Worm (Caenorhabditis elegans) whole organism, L2 larva: ENCODE data around the gene Y67A10A.3.

Experiments used
- C34F6.9 ChIP-seq: fragments of 150-350 bp; optimal IDR thresholded peaks from 2 replicates; lab custom pipeline; 2014; ENCODE audit warnings: missing biosample characterization, missing genetic modification characterization
- R02D3.7 ChIP-seq: fragments of 150-350 bp; optimal IDR thresholded peaks from 2 replicates; lab custom pipeline; 2014; ENCODE audit warnings: missing biosample characterization, missing genetic modification characterization
- ZK546.5 ChIP-seq: sonication (generic microtip); optimal IDR thresholded peaks from 2 replicates; lab custom pipeline; 2017; ENCODE audit warnings: missing biosample characterization, missing genetic modification characterization
- aly-2 ChIP-seq: fragments of 150-350 bp; optimal IDR thresholded peaks from 2 replicates; lab custom pipeline; 2014; ENCODE audit warnings: missing biosample characterization, missing genetic modification characterization
- ama-1 ChIP-seq: fragments of 150-350 bp; optimal IDR thresholded peaks from 2 replicates; lab custom pipeline; 2018; ENCODE audit warnings: inconsistent platforms
- ceh-16 ChIP-seq: fragments of 150-350 bp; optimal IDR thresholded peaks from 2 replicates; lab custom pipeline; 2014; ENCODE audit warnings: missing biosample characterization, missing genetic modification characterization
- ceh-82 ChIP-seq: fragments of 150-350 bp; optimal IDR thresholded peaks from 2 replicates; lab custom pipeline; 2014; ENCODE audit warnings: missing biosample characterization, missing genetic modification characterization
- egl-27 ChIP-seq: sonication (generic microtip); optimal IDR thresholded peaks from 3 replicates; lab custom pipeline; 2017; ENCODE audit warnings: missing biosample characterization, missing genetic modification reagents, missing genetic modification characterization
- elt-1 ChIP-seq: fragments of 150-350 bp; optimal IDR thresholded peaks from 2 replicates; lab custom pipeline; 2014; ENCODE audit warnings: missing biosample characterization, missing genetic modification characterization
- elt-3 ChIP-seq: sonication (generic microtip); optimal IDR thresholded peaks from 2 replicates; lab custom pipeline; 2017; ENCODE audit warnings: missing biosample characterization, missing genetic modification characterization
- gmeb-1 ChIP-seq: fragments of 150-350 bp; optimal IDR thresholded peaks from 2 replicates; lab custom pipeline; 2014; ENCODE audit warnings: missing biosample characterization, missing genetic modification characterization
- lin-13 ChIP-seq: fragments of 150-350 bp; optimal IDR thresholded peaks from 2 replicates; lab custom pipeline; 2014; ENCODE audit warnings: missing biosample characterization, missing genetic modification reagents, missing genetic modification characterization
- mdl-1 ChIP-seq, 2 experiments: fragments of 150-350 bp in 1 of 2; sonication (generic microtip) in 1 of 2; optimal IDR thresholded peaks; 2 replicates each; lab custom pipeline; 2017; ENCODE audit warnings: missing biosample characterization in 2 of 2, missing genetic modification characterization in 2 of 2
- nhr-12 ChIP-seq: fragments of 150-350 bp; optimal IDR thresholded peaks from 2 replicates; lab custom pipeline; 2014; ENCODE audit warnings: missing biosample characterization, missing genetic modification characterization
- nhr-21 ChIP-seq: fragments of 150-350 bp; optimal IDR thresholded peaks from 2 replicates; lab custom pipeline; 2014; ENCODE audit warnings: missing biosample characterization, missing genetic modification characterization
- nhr-23 ChIP-seq: fragments of 150-350 bp; optimal IDR thresholded peaks from 2 replicates; lab custom pipeline; 2014; ENCODE audit warnings: missing biosample characterization, missing genetic modification reagents, missing genetic modification characterization
- nhr-6 ChIP-seq: fragments of 150-350 bp; optimal IDR thresholded peaks from 2 replicates; lab custom pipeline; 2014; ENCODE audit warnings: missing biosample characterization, missing genetic modification characterization
- nhr-77 ChIP-seq: fragments of 150-350 bp; optimal IDR thresholded peaks from 2 replicates; lab custom pipeline; 2014; ENCODE audit warnings: missing biosample characterization, missing genetic modification characterization
- skn-1 ChIP-seq: sonication (generic microtip); optimal IDR thresholded peaks from 2 replicates; lab custom pipeline; 2017; ENCODE audit warnings: missing biosample characterization, missing genetic modification characterization
- sma-3 ChIP-seq: sonication (generic microtip); optimal IDR thresholded peaks from 2 replicates; lab custom pipeline; 2016; ENCODE audit warnings: missing genetic modification reagents, missing genetic modification characterization, missing compliant biosample characterization
- snpc-4 ChIP-seq: fragments of 150-350 bp; optimal IDR thresholded peaks from 2 replicates; lab custom pipeline; 2014; ENCODE audit warnings: missing biosample characterization, missing genetic modification characterization
- unc-39 ChIP-seq: fragments of 150-350 bp; optimal IDR thresholded peaks from 2 replicates; lab custom pipeline; 2014; ENCODE audit warnings: missing biosample characterization, missing genetic modification characterization
- zag-1 ChIP-seq: fragments of 150-350 bp; optimal IDR thresholded peaks from 2 replicates; lab custom pipeline; 2014; ENCODE audit warnings: missing biosample characterization, missing genetic modification characterization
- ztf-1 ChIP-seq: fragments of 200-800 bp; sonication (Bioruptor generic); conservative IDR thresholded peaks from 2 replicates; pipeline ENCODE4 v1.3.6; 2022; ENCODE audit warnings: missing genetic modification characterization, missing compliant biosample characterization
- ztf-11 ChIP-seq: sonication (generic microtip); optimal IDR thresholded peaks from 2 replicates; lab custom pipeline; 2017; ENCODE audit warnings: missing biosample characterization, missing genetic modification characterization
- ztf-4 ChIP-seq: fragments of 150-350 bp; optimal IDR thresholded peaks from 2 replicates; lab custom pipeline; 2014; ENCODE audit warnings: missing biosample characterization, missing genetic modification characterization

Gene Y67A10A.3

ce11 chrIV:14295262-14295661 is 39.0 kb downstream of the Y67A10A.3 start:
- TF ChIP-seq elt-1 (tag; lab: Kevin White, UChicago) (no peak), zag-1 (tag; lab: Kevin White, UChicago) (no peak), skn-1 (tag; lab: Kevin White, UChicago) (no peak), nhr-21 (tag; lab: Kevin White, UChicago) (no peak), snpc-4 (tag; lab: Kevin White, UChicago) (no peak), ama-1 (lab: Kevin White, UChicago) (no peak), unc-39 (tag; lab: Kevin White, UChicago) (no peak), elt-3 (no peak), nhr-12 (tag; lab: Kevin White, UChicago) (no peak), nhr-77 (no peak), ztf-4 (tag; lab: Kevin White, UChicago) (no peak)

ce11 chrIV:14291601-14292000 is 42.7 kb downstream of the Y67A10A.3 start, which contains the start of gene Y64G10A.7:
Gene Y64G10A.7, plus strand, starts transcription at chrIV:14291901.
- TF ChIP-seq skn-1 (tag; lab: Kevin White, UChicago) (no peak), lin-13 (GFP tag; lab: Kevin White, UChicago) (no peak), ceh-82 (tag; lab: Kevin White, UChicago) (no peak), zag-1 (tag; lab: Kevin White, UChicago) (no peak)
- TF ChIP-seq, all 48 proteins: peak for 0

ce11 chrIV:14284920-14285319 is 49.3 kb downstream of the Y67A10A.3 start:
- no peak for TF ChIP-seq nhr-12 (tag; lab: Kevin White, UChicago)
- TF ChIP-seq aly-2 (tag; lab: Kevin White, UChicago): no peak
- TF ChIP-seq mdl-1 (tag; optimal IDR thresholded peaks at IDR 0.05; lab: Kevin White, UChicago): no peak
- TF ChIP-seq ztf-11 (tag; lab: Kevin White, UChicago): no peak
- no peak for TF ChIP-seq skn-1 (tag; lab: Kevin White, UChicago)
- no peak for TF ChIP-seq egl-27
- no peak for TF ChIP-seq C34F6.9 (tag; lab: Kevin White, UChicago)
- no peak for TF ChIP-seq ceh-16 (tag; lab: Kevin White, UChicago)
- no peak for TF ChIP-seq nhr-23 (tag; lab: Kevin White, UChicago)
- TF ChIP-seq ztf-4 (tag; lab: Kevin White, UChicago): no peak
- no peak for TF ChIP-seq R02D3.7 (tag; lab: Kevin White, UChicago)
- TF ChIP-seq ztf-1 (GFP tag; lab: Robert Waterston, UW): no peak
- no peak for TF ChIP-seq nhr-6 (tag; lab: Kevin White, UChicago)
- TF ChIP-seq gmeb-1: no peak
- no peak for TF ChIP-seq sma-3 (GFP tag; lab: Kevin White, UChicago)
- TF ChIP-seq ZK546.5 (tag; lab: Kevin White, UChicago): no peak
